Worm (Caenorhabditis elegans): ENCODE data around the gene R12B2.7.

The R12B2.7 gene

ce11 chrIII:5855637-5856179, 40.9 kb downstream of the R12B2.7 start, which contains the start of the genes cct-6 and alh-9 (continued):
- TF ChIP-seq egl-13 (tag; optimal IDR thresholded peaks at IDR 0.05): peak; percentile 42
- peak; percentile 87 for TF ChIP-seq nhr-71 (tag; optimal IDR thresholded peaks at IDR 0.05)
- TF ChIP-seq unc-30 (tag; optimal IDR thresholded peaks at IDR 0.05): no peak

DNA sequence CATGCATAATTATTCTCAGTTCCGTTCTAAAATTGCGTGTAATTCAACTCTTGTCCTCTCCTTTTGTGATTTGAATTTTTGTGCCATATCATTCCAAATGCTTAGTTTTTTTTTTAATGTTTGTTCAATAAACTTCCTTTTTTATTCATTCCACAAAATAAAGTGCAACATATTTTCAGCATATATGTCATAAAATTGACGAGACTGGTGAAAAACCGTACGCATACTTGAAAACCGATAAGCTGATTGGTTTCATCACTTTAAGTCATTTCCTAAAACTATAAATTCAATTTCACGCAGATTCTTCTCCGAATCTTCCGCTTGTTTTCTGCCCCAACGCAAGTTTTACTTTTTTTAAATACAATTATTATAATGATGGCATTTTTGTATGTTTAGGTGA, 44.2 kb downstream of the R12B2.7 start, which contains the start of gene dpf-4:
dpf-4 (plus strand) TSS at position 301 of the 400 bp plus-strand sequence.
- TF ChIP-seq nhr-20 (tag; optimal IDR thresholded peaks at IDR 0.05): no peak
- TF ChIP-seq lin-15B (tag; optimal IDR thresholded peaks at IDR 0.05): no peak
- no peak for TF ChIP-seq ces-1 (GFP tag; optimal IDR thresholded peaks at IDR 0.05)
- TF ChIP-seq fkh-8 (tag; optimal IDR thresholded peaks at IDR 0.05): no peak
- TF ChIP-seq pax-3 (tag; optimal IDR thresholded peaks at IDR 0.05): no peak
- TF ChIP-seq efl-1 (optimal IDR thresholded peaks at IDR 0.05): no peak
- TF ChIP-seq efl-1 (GFP tag; optimal IDR thresholded peaks at IDR 0.05 in 1 of 2): peak in 1 of 2 experiments; percentile 75
- TF ChIP-seq ceh-82 (tag; optimal IDR thresholded peaks at IDR 0.05): no peak
- TF ChIP-seq mef-2 (tag; optimal IDR thresholded peaks at IDR 0.05): no peak
- no peak for TF ChIP-seq mep-1 (tag; optimal IDR thresholded peaks at IDR 0.05)

- TF ChIP-seq blmp-1 (tag; optimal IDR thresholded peaks at IDR 0.05) (peak; percentile 62), pqm-1 (tag; optimal IDR thresholded peaks at IDR 0.05) (peak; percentile 36), elt-2 (tag; optimal IDR thresholded peaks at IDR 0.05) (peak; percentile 78), tlp-1 (tag; optimal IDR thresholded peaks at IDR 0.05) (peak; percentile 25), F16B12.6 (tag; optimal IDR thresholded peaks at IDR 0.05) (no peak), lin-35 (GFP tag; optimal IDR thresholded peaks at IDR 0.05) (peak in 1 of 2 experiments; percentile 25), nhr-20 (tag; optimal IDR thresholded peaks at IDR 0.05) (no peak)
Measured at ce11 chrIII:5863774-5864173, 48.9 kb downstream of the R12B2.7 start, which contains the start of gene dnpp-1. dnpp-1 (minus strand) TSS chrIII:5863803.

DNA sequence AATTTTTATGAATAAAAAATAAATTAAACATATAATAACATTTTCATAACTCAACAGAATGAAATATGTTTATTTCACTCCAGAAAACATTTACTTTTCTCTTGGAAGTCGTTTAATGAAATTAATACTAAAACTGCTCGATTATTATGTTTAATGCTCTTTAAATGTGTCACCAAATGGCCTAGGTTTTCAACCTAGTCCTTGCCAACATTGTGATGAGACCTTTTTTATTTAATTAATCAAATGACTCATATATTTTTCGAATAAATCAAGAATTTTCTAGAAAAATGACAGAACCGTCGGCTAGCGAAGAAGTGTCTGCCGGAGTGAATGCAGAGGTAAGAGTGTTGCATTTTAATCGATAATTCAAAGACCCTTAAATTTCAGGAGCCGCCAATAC, 49.4 kb downstream of the R12B2.7 start, which contains the start of gene rabn-5:
rabn-5 (plus strand) TSS at position 284 of the 400 bp plus-strand sequence.
- no peak for TF ChIP-seq lin-39 (tag; optimal IDR thresholded peaks at IDR 0.05)
- no peak for TF ChIP-seq mdl-1 (tag; optimal IDR thresholded peaks at IDR 0.05)
- TF ChIP-seq nhr-84 (tag; optimal IDR thresholded peaks at IDR 0.05): no peak
- TF ChIP-seq unc-86 (tag; optimal IDR thresholded peaks at IDR 0.05): no peak
- no peak for TF ChIP-seq nhr-47 (tag; optimal IDR thresholded peaks at IDR 0.05)
- no peak for TF ChIP-seq nhr-237 (tag; optimal IDR thresholded peaks at IDR 0.05)
- no peak for TF ChIP-seq elt-2 (tag; optimal IDR thresholded peaks at IDR 0.05)
- TF ChIP-seq mef-2 (tag; optimal IDR thresholded peaks at IDR 0.05): no peak
- TF ChIP-seq pag-3 (tag; optimal IDR thresholded peaks at IDR 0.05; ENCODE audit: borderline replicate concordance, insufficient read depth): no peak
- TF ChIP-seq unc-30 (tag; optimal IDR thresholded peaks at IDR 0.05): no peak
- peak; percentile 16 for TF ChIP-seq mep-1 (tag; optimal IDR thresholded peaks at IDR 0.05)
- no peak for TF ChIP-seq ces-1 (GFP tag; optimal IDR thresholded peaks at IDR 0.05)
- TF ChIP-seq lir-3 (tag; optimal IDR thresholded peaks at IDR 0.05; ENCODE audit: poor library complexity): no peak
- peak in 1 of 2 experiments; percentile 2 for TF ChIP-seq lsy-2 (tag; optimal IDR thresholded peaks at IDR 0.05)
- TF ChIP-seq blmp-1 (tag; optimal IDR thresholded peaks at IDR 0.05): no peak
- no peak for TF ChIP-seq ceh-8 (GFP tag; optimal IDR thresholded peaks at IDR 0.05)
- TF ChIP-seq isw-1 (GFP tag; IDR thresholded peaks at IDR 0.05): no peak
- TF ChIP-seq hlh-17 (GFP tag; optimal IDR thresholded peaks at IDR 0.05; ENCODE audit: borderline replicate concordance): no peak
- no peak for TF ChIP-seq mab-9 (GFP tag; IDR thresholded peaks at IDR 0.05)
- TF ChIP-seq dpl-1 (GFP tag; optimal IDR thresholded peaks at IDR 0.05): peak in 1 of 3 experiments; percentile 59
- no peak for TF ChIP-seq unc-130 (tag; optimal IDR thresholded peaks at IDR 0.05)
- peak; percentile 13 to 19 for TF ChIP-seq efl-1 (optimal IDR thresholded peaks at IDR 0.05)
- TF ChIP-seq efl-1 (GFP tag; optimal IDR thresholded peaks at IDR 0.05 in 1 of 2): peak in 1 of 2 experiments; percentile 51
- TF ChIP-seq fkh-10 (GFP tag; optimal IDR thresholded peaks at IDR 0.05): no peak

Data from whole organism, L1 larva.